Worm (Caenorhabditis elegans) whole organism, L1 larva: ENCODE measurements around the gene C30G12.6.

ENCODE experiments used
- C04F5.9 ChIP-seq: sonication (generic microtip); optimal IDR thresholded peaks from 2 replicates; lab custom pipeline; 2016; ENCODE audit warnings: missing genetic modification characterization, missing compliant biosample characterization
- C16A3.4 ChIP-seq: fragments of 150-350 bp; optimal IDR thresholded peaks from 2 replicates; lab custom pipeline; 2014; ENCODE audit warnings: missing biosample characterization, missing genetic modification characterization
- C34B4.2 ChIP-seq: sonication (generic microtip); optimal IDR thresholded peaks from 2 replicates; lab custom pipeline; 2017; ENCODE audit warnings: mild to moderate bottlenecking, missing genetic modification characterization, missing compliant biosample characterization
- F16B12.6 ChIP-seq: fragments of 150-350 bp; optimal IDR thresholded peaks from 2 replicates; lab custom pipeline; 2014; ENCODE audit warnings: missing biosample characterization, missing genetic modification characterization
- blmp-1 ChIP-seq: fragments of 150-350 bp; optimal IDR thresholded peaks from 2 replicates; lab custom pipeline; 2014; ENCODE audit warnings: missing biosample characterization, missing genetic modification characterization
- ceh-63 ChIP-seq: fragments of 200-800 bp; sonication (Bioruptor generic); optimal IDR thresholded peaks from 2 replicates; lab custom pipeline; 2018; ENCODE audit warnings: mild to moderate bottlenecking, missing genetic modification characterization, missing compliant biosample characterization
- ceh-82 ChIP-seq, 3 experiments: fragments of 150-350 bp in 1 of 3; sonication (generic microtip) in 2 of 3; optimal IDR thresholded peaks; 2 replicates each; lab custom pipeline; 2014 to 2017; ENCODE audit warnings: missing biosample characterization in 3 of 3, missing genetic modification characterization in 3 of 3
- ceh-90 ChIP-seq: sonication (generic microtip); optimal IDR thresholded peaks from 2 replicates; lab custom pipeline; 2016; ENCODE audit warnings: missing genetic modification characterization, missing compliant biosample characterization
- ces-1 ChIP-seq: fragments of 150-350 bp; optimal IDR thresholded peaks from 2 replicates; lab custom pipeline; 2014; ENCODE audit warnings: missing biosample characterization, missing genetic modification reagents, missing genetic modification characterization
- dsc-1 ChIP-seq: sonication (generic microtip); optimal IDR thresholded peaks from 2 replicates; lab custom pipeline; 2016; ENCODE audit warnings: mild to moderate bottlenecking, missing genetic modification characterization, missing compliant biosample characterization
- efl-1 ChIP-seq, 4 experiments: fragments of 150-350 bp; optimal IDR thresholded peaks in 3 of 4; peaks in 1 of 4; 1 replicate in 1 of 4; 2 replicates in 3 of 4; lab custom pipeline; 2014; ENCODE audit warnings: missing biosample characterization in 2 of 4, missing genetic modification characterization in 2 of 4, missing genetic modification reagents in 2 of 4
- efl-3 ChIP-seq: fragments of 200-800 bp; sonication (Bioruptor generic); optimal IDR thresholded peaks from 2 replicates; lab custom pipeline; 2018; ENCODE audit warnings: mild to moderate bottlenecking, missing genetic modification characterization, missing compliant biosample characterization
- egl-13 ChIP-seq: sonication (generic microtip); optimal IDR thresholded peaks from 2 replicates; lab custom pipeline; 2016; ENCODE audit warnings: missing genotype, missing genetic modification reagents, missing genetic modification characterization, missing compliant biosample characterization
- elt-2 ChIP-seq: sonication (generic microtip); optimal IDR thresholded peaks from 2 replicates; lab custom pipeline; 2016; ENCODE audit warnings: missing genetic modification characterization, mild to moderate bottlenecking, inconsistent platforms, missing compliant biosample characterization, missing genetic modification reagents
- elt-3 ChIP-seq, 6 experiments: fragments of 150-350 bp in 1 of 6; sonication (generic microtip); optimal IDR thresholded peaks; 2 replicates each; lab custom pipeline; 2017 to 2018; ENCODE audit warnings: missing biosample characterization in 6 of 6, missing genetic modification characterization in 6 of 6, inconsistent platforms in 1 of 6
- fkh-10 ChIP-seq: sonication (generic microtip); optimal IDR thresholded peaks from 2 replicates; lab custom pipeline; 2017; ENCODE audit warnings: missing biosample characterization, missing genetic modification reagents, missing genetic modification characterization
- fkh-4 ChIP-seq: sonication (generic microtip); optimal IDR thresholded peaks from 2 replicates; lab custom pipeline; 2016; ENCODE audit warnings: missing compliant biosample characterization, missing genetic modification characterization, borderline replicate concordance
- fos-1 ChIP-seq: fragments of 150-350 bp; optimal IDR thresholded peaks from 2 replicates; lab custom pipeline; 2014; ENCODE audit warnings: missing biosample characterization, missing genetic modification characterization
- hlh-17 ChIP-seq: fragments of 200-800 bp; sonication (Bioruptor generic); optimal IDR thresholded peaks from 2 replicates; lab custom pipeline; 2018; ENCODE audit warnings: missing genetic modification characterization, mild to moderate bottlenecking, missing compliant biosample characterization, moderate library complexity, borderline replicate concordance
- isw-1 ChIP-seq: fragments of 200-800 bp; sonication (Bioruptor generic); IDR thresholded peaks from 2 replicates; pipeline ENCODE4 v1.3.6; 2022; ENCODE audit warnings: missing genetic modification characterization, missing compliant biosample characterization
- jun-1 ChIP-seq: fragments of 150-350 bp; optimal IDR thresholded peaks from 2 replicates; lab custom pipeline; 2014; ENCODE audit warnings: missing biosample characterization, missing genetic modification reagents, missing genetic modification characterization
- lin-13 ChIP-seq: fragments of 150-350 bp; optimal IDR thresholded peaks from 2 replicates; lab custom pipeline; 2014; ENCODE audit warnings: missing biosample characterization, missing genetic modification reagents, missing genetic modification characterization
- lin-14 ChIP-seq: fragments of 200-800 bp; sonication (Bioruptor generic); optimal IDR thresholded peaks from 2 replicates; lab custom pipeline; 2018; ENCODE audit warnings: mild to moderate bottlenecking, missing genetic modification characterization, moderate library complexity, missing compliant biosample characterization
- lir-3 ChIP-seq: sonication (generic microtip); optimal IDR thresholded peaks from 2 replicates; lab custom pipeline; 2016; ENCODE audit warnings: mild to moderate bottlenecking, missing genetic modification characterization, moderate library complexity, missing compliant biosample characterization; ENCODE audit not compliant: poor library complexity
- lsy-2 ChIP-seq, 2 experiments: fragments of 150-350 bp; optimal IDR thresholded peaks; 2 replicates each; lab custom pipeline; 2014; ENCODE audit warnings: missing biosample characterization in 2 of 2, missing genetic modification characterization in 2 of 2
- mdl-1 ChIP-seq, 2 experiments: fragments of 150-350 bp; optimal IDR thresholded peaks; 2 replicates each; lab custom pipeline; 2014 to 2017; ENCODE audit warnings: missing biosample characterization in 2 of 2, missing genetic modification characterization in 2 of 2, inconsistent platforms in 1 of 2
- nhr-19 ChIP-seq: fragments of 200-800 bp; sonication (Bioruptor generic); conservative IDR thresholded peaks from 2 replicates; pipeline ENCODE4 v1.3.6; 2022; ENCODE audit warnings: missing genetic modification characterization, missing compliant biosample characterization
- nhr-20 ChIP-seq: sonication (generic microtip); optimal IDR thresholded peaks from 2 replicates; lab custom pipeline; 2016; ENCODE audit warnings: mild to moderate bottlenecking, missing genetic modification characterization, missing compliant biosample characterization
- nhr-237 ChIP-seq: fragments of 150-350 bp; optimal IDR thresholded peaks from 2 replicates; lab custom pipeline; 2014; ENCODE audit warnings: missing biosample characterization, missing genetic modification characterization
- nhr-28 ChIP-seq: fragments of 150-350 bp; optimal IDR thresholded peaks from 2 replicates; lab custom pipeline; 2014; ENCODE audit warnings: missing biosample characterization, missing genetic modification characterization
- nhr-71 ChIP-seq: sonication (generic microtip); optimal IDR thresholded peaks from 2 replicates; lab custom pipeline; 2016; ENCODE audit warnings: mild to moderate bottlenecking, missing genetic modification characterization, moderate library complexity, missing compliant biosample characterization
- nhr-76 ChIP-seq: sonication (generic microtip); optimal IDR thresholded peaks from 2 replicates; lab custom pipeline; 2017; ENCODE audit warnings: missing biosample characterization, missing genetic modification characterization
- nhr-85 ChIP-seq: sonication (generic microtip); peaks from one replicate; lab custom pipeline; 2016; ENCODE audit warnings: missing genetic modification characterization, inconsistent platforms, missing compliant biosample characterization
- pag-3 ChIP-seq: sonication (generic microtip); optimal IDR thresholded peaks from 2 replicates; lab custom pipeline; 2017; ENCODE audit warnings: missing genetic modification characterization, mild to moderate bottlenecking, missing compliant biosample characterization, antibody characterized with exemption, borderline replicate concordance; ENCODE audit not compliant: insufficient read depth
- rnt-1 ChIP-seq: sonication (generic microtip); optimal IDR thresholded peaks from 2 replicates; lab custom pipeline; 2016; ENCODE audit warnings: mild to moderate bottlenecking, missing genetic modification characterization, moderate library complexity, missing compliant biosample characterization
- skn-1 ChIP-seq: fragments of 150-350 bp; optimal IDR thresholded peaks from 2 replicates; lab custom pipeline; 2014; ENCODE audit warnings: missing biosample characterization, missing genetic modification characterization
- snu-23 ChIP-seq: sonication (generic microtip); optimal IDR thresholded peaks from 2 replicates; lab custom pipeline; 2016; ENCODE audit warnings: missing genetic modification characterization, missing compliant biosample characterization
- sptf-1 ChIP-seq: fragments of 150-350 bp; optimal IDR thresholded peaks from 2 replicates; lab custom pipeline; 2014; ENCODE audit warnings: missing biosample characterization, missing genetic modification characterization
- tbx-2 ChIP-seq: sonication (generic microtip); optimal IDR thresholded peaks from 2 replicates; lab custom pipeline; 2016; ENCODE audit warnings: missing genetic modification characterization, missing compliant biosample characterization
- tlp-1 ChIP-seq: fragments of 150-350 bp; optimal IDR thresholded peaks from 2 replicates; lab custom pipeline; 2014; ENCODE audit warnings: missing biosample characterization, missing genetic modification characterization
- unc-130 ChIP-seq: fragments of 150-350 bp; optimal IDR thresholded peaks from 2 replicates; lab custom pipeline; 2017; ENCODE audit warnings: missing biosample characterization, missing genetic modification characterization, inconsistent platforms
- unc-30 ChIP-seq: sonication (generic microtip); optimal IDR thresholded peaks from 2 replicates; lab custom pipeline; 2017; ENCODE audit warnings: missing biosample characterization, missing genetic modification characterization
- unc-62 ChIP-seq: fragments of 150-350 bp; optimal IDR thresholded peaks from 2 replicates; lab custom pipeline; 2014; ENCODE audit warnings: missing biosample characterization, missing genetic modification reagents, missing genetic modification characterization
- vab-15 ChIP-seq: sonication (generic microtip); optimal IDR thresholded peaks from 2 replicates; lab custom pipeline; 2017; ENCODE audit warnings: missing genotype, mild to moderate bottlenecking, missing genetic modification characterization, missing compliant biosample characterization

Gene C30G12.6

ce11 chrII:7277925-7278324 lies 17.9 kb downstream of the C30G12.6 start:
- TF ChIP-seq mdl-1 (tag; optimal IDR thresholded peaks at IDR 0.05; lab: Kevin White, UChicago) (no peak), tlp-1 (tag; lab: Kevin White, UChicago) (no peak), egl-13 (tag; lab: Kevin White, UChicago) (no peak), hlh-17 (GFP tag; lab: Kevin White, UChicago) (no peak), nhr-237 (tag; lab: Kevin White, UChicago) (no peak), lir-3 (tag; lab: Kevin White, UChicago) (no peak), elt-3 (tag; optimal IDR thresholded peaks at IDR 0.05; lab: Kevin White, UChicago) (peak in 2 of 6 experiments; percentile 47 to 54), tbx-2 (peak; percentile 10), nhr-76 (no peak), fkh-10 (GFP tag; lab: Kevin White, UChicago) (no peak), blmp-1 (peak; percentile 86), unc-30 (tag; lab: Kevin White, UChicago) (no peak), vab-15 (tag; lab: Kevin White, UChicago) (no peak), lin-14 (GFP tag; lab: Kevin White, UChicago) (peak; percentile 53), rnt-1 (tag; lab: Kevin White, UChicago) (no peak), nhr-28 (tag; lab: Kevin White, UChicago) (no peak), nhr-19 (0 out of 2 replicates have a peak, but pooled peaks have one; percentile 5), nhr-20 (tag; lab: Kevin White, UChicago) (peak; percentile 61), isw-1 (GFP tag; lab: Robert Waterston, UW) (no peak), ceh-63 (no peak), fkh-4 (no peak), efl-1 (optimal IDR thresholded peaks at IDR 0.05; lab: Kevin White, UChicago) (no peak), efl-1 (GFP tag; optimal IDR thresholded peaks at IDR 0.05 in 1 of 2; lab: Kevin White, UChicago) (no peak), unc-130 (no peak), unc-62 (GFP tag; lab: Kevin White, UChicago) (no peak), nhr-85 (tag; lab: Kevin White, UChicago) (no peak), ces-1 (GFP tag; lab: Kevin White, UChicago) (no peak), jun-1 (no peak), sptf-1 (tag; lab: Kevin White, UChicago) (no peak), ceh-82 (tag; optimal IDR thresholded peaks at IDR 0.05; lab: Kevin White, UChicago) (no peak), fos-1 (tag; lab: Kevin White, UChicago) (no peak), nhr-71 (tag; lab: Kevin White, UChicago) (peak; percentile 33), efl-3 (GFP tag; lab: Kevin White, UChicago) (no peak), C34B4.2 (tag; lab: Kevin White, UChicago) (no peak), skn-1 (tag; lab: Kevin White, UChicago) (no peak), snu-23 (GFP tag; lab: Kevin White, UChicago) (peak; percentile 16), C04F5.9 (no peak), elt-2 (no peak), F16B12.6 (tag; lab: Kevin White, UChicago) (no peak), lsy-2 (tag; optimal IDR thresholded peaks at IDR 0.05; lab: Kevin White, UChicago) (peak in 1 of 2 experiments; percentile 13), lin-13 (GFP tag; lab: Kevin White, UChicago) (no peak), C16A3.4 (tag; lab: Kevin White, UChicago) (no peak), ceh-90 (tag; lab: Kevin White, UChicago) (no peak)

ce11 chrII:7277257-7277656 lies 18.6 kb downstream of the C30G12.6 start:
- TF ChIP-seq pag-3 (tag; lab: Kevin White, UChicago) (no peak), dsc-1 (tag; lab: Kevin White, UChicago) (no peak), nhr-20 (tag; lab: Kevin White, UChicago) (peak; percentile 20), nhr-71 (tag; lab: Kevin White, UChicago) (peak; percentile 24), elt-2 (peak; percentile 88)
